Worm (Caenorhabditis elegans) whole organism, L3 larva: Measurements from ENCODE around the gene F42A9.7.

Source experiments
- R02D3.7 ChIP-seq: fragments of 150-350 bp; optimal IDR thresholded peaks from 2 replicates; lab custom pipeline; 2014; ENCODE audit warnings: missing biosample characterization, missing genetic modification characterization
- ZK546.5 ChIP-seq: sonication (generic microtip); optimal IDR thresholded peaks from 2 replicates; lab custom pipeline; 2017; ENCODE audit warnings: missing biosample characterization, missing genetic modification characterization
- aly-2 ChIP-seq: fragments of 150-350 bp; optimal IDR thresholded peaks from 2 replicates; lab custom pipeline; 2014; ENCODE audit warnings: missing biosample characterization, missing genetic modification characterization
- ama-1 ChIP-seq: fragments of 150-350 bp; optimal IDR thresholded peaks from 2 replicates; lab custom pipeline; 2018
- ceh-9 ChIP-seq: sonication (generic microtip); optimal IDR thresholded peaks from 2 replicates; lab custom pipeline; 2018; ENCODE audit warnings: missing biosample characterization, missing genetic modification characterization
- daf-12 ChIP-seq: fragments of 150-350 bp; optimal IDR thresholded peaks from 2 replicates; lab custom pipeline; 2014; ENCODE audit warnings: missing biosample characterization, missing genetic modification reagents, missing genetic modification characterization
- egl-27 ChIP-seq: sonication (generic microtip); optimal IDR thresholded peaks from 4 replicates; lab custom pipeline; 2017; ENCODE audit warnings: missing biosample characterization, missing genetic modification reagents, missing genetic modification characterization
- egl-5 ChIP-seq: fragments of 150-350 bp; optimal IDR thresholded peaks from 2 replicates; lab custom pipeline; 2017; ENCODE audit warnings: missing biosample characterization, missing genetic modification reagents, missing genetic modification characterization, inconsistent platforms
- elt-1 ChIP-seq: fragments of 150-350 bp; optimal IDR thresholded peaks from 2 replicates; lab custom pipeline; 2014; ENCODE audit warnings: missing biosample characterization, missing genetic modification characterization
- elt-2 ChIP-seq: sonication (generic microtip); optimal IDR thresholded peaks from 2 replicates; lab custom pipeline; 2016; ENCODE audit warnings: missing genetic modification reagents, mild to moderate bottlenecking, missing genetic modification characterization, missing compliant biosample characterization
- elt-3 ChIP-seq, 3 experiments: fragments of 150-350 bp in 1 of 3; sonication (generic microtip) in 2 of 3; optimal IDR thresholded peaks; 2 replicates in 2 of 3; 4 replicates in 1 of 3; lab custom pipeline; 2014 to 2017; ENCODE audit warnings: missing biosample characterization in 3 of 3, missing genetic modification characterization in 3 of 3
- fkh-10 ChIP-seq: sonication (generic microtip); optimal IDR thresholded peaks from 2 replicates; lab custom pipeline; 2017; ENCODE audit warnings: missing biosample characterization, missing genetic modification reagents, missing genetic modification characterization
- fkh-2 ChIP-seq: fragments of 150-350 bp; optimal IDR thresholded peaks from 2 replicates; lab custom pipeline; 2014; ENCODE audit warnings: missing biosample characterization, missing genetic modification reagents, missing genetic modification characterization
- fos-1 ChIP-seq: fragments of 150-350 bp; optimal IDR thresholded peaks from 2 replicates; lab custom pipeline; 2014; ENCODE audit warnings: missing biosample characterization, missing genetic modification characterization
- hmg-11 ChIP-seq: sonication (generic microtip); optimal IDR thresholded peaks from 2 replicates; lab custom pipeline; 2016; ENCODE audit warnings: missing genetic modification characterization, missing compliant biosample characterization
- jun-1 ChIP-seq: fragments of 150-350 bp; optimal IDR thresholded peaks from 2 replicates; lab custom pipeline; 2014; ENCODE audit warnings: missing biosample characterization, missing genetic modification reagents, missing genetic modification characterization
- lin-39 ChIP-seq: fragments of 150-350 bp; optimal IDR thresholded peaks from 2 replicates; lab custom pipeline; 2018; ENCODE audit warnings: missing biosample characterization, missing genetic modification reagents, missing genetic modification characterization
- lsy-12 ChIP-seq: sonication (generic microtip); optimal IDR thresholded peaks from 2 replicates; lab custom pipeline; 2016; ENCODE audit warnings: mild to moderate bottlenecking, missing genetic modification characterization, missing compliant biosample characterization
- mdl-1 ChIP-seq: fragments of 150-350 bp; optimal IDR thresholded peaks from 2 replicates; lab custom pipeline; 2014; ENCODE audit warnings: missing biosample characterization, missing genetic modification characterization
- nfya-1 ChIP-seq: sonication (generic microtip); optimal IDR thresholded peaks from 2 replicates; lab custom pipeline; 2017; ENCODE audit warnings: missing genetic modification characterization, mild to moderate bottlenecking, missing compliant biosample characterization, antibody characterized with exemption, moderate library complexity; ENCODE audit not compliant: insufficient read depth
- nhr-11 ChIP-seq: fragments of 150-350 bp; optimal IDR thresholded peaks from 2 replicates; lab custom pipeline; 2014; ENCODE audit warnings: missing biosample characterization, missing genetic modification characterization
- nhr-12 ChIP-seq: fragments of 150-350 bp; optimal IDR thresholded peaks from 2 replicates; lab custom pipeline; 2014; ENCODE audit warnings: missing biosample characterization, missing genetic modification characterization
- nhr-23 ChIP-seq: fragments of 150-350 bp; optimal IDR thresholded peaks from 2 replicates; lab custom pipeline; 2014; ENCODE audit warnings: missing biosample characterization, missing genetic modification reagents, missing genetic modification characterization
- nhr-237 ChIP-seq: fragments of 150-350 bp; optimal IDR thresholded peaks from 2 replicates; lab custom pipeline; 2014; ENCODE audit warnings: missing biosample characterization, missing genetic modification characterization
- nhr-77 ChIP-seq: fragments of 150-350 bp; optimal IDR thresholded peaks from 2 replicates; lab custom pipeline; 2014; ENCODE audit warnings: missing biosample characterization, missing genetic modification characterization
- pha-4 ChIP-seq: fragments of 150-350 bp; optimal IDR thresholded peaks from 2 replicates; lab custom pipeline; 2014; ENCODE audit warnings: missing biosample characterization, missing genetic modification reagents, missing genetic modification characterization
- pqm-1 ChIP-seq: fragments of 150-350 bp; optimal IDR thresholded peaks from 2 replicates; lab custom pipeline; 2017; ENCODE audit warnings: missing biosample characterization, missing genetic modification characterization, inconsistent platforms
- skn-1 ChIP-seq: fragments of 150-350 bp; optimal IDR thresholded peaks from 2 replicates; lab custom pipeline; 2014; ENCODE audit warnings: missing biosample characterization, missing genetic modification characterization
- unc-39 ChIP-seq: sonication (generic microtip); optimal IDR thresholded peaks from 4 replicates; lab custom pipeline; 2017; ENCODE audit warnings: missing biosample characterization, missing genetic modification characterization
- unc-62 ChIP-seq: fragments of 150-350 bp; sonication (generic microtip); optimal IDR thresholded peaks from 4 replicates; lab custom pipeline; 2014; ENCODE audit warnings: missing biosample characterization, missing genetic modification reagents, missing genetic modification characterization
- zag-1 ChIP-seq: fragments of 150-350 bp; optimal IDR thresholded peaks from 2 replicates; lab custom pipeline; 2014; ENCODE audit warnings: missing biosample characterization, missing genetic modification characterization
- ztf-11 ChIP-seq: fragments of 150-350 bp; optimal IDR thresholded peaks from 2 replicates; lab custom pipeline; 2014; ENCODE audit warnings: missing biosample characterization, missing genetic modification characterization
- ztf-4 ChIP-seq: fragments of 150-350 bp; optimal IDR thresholded peaks from 2 replicates; lab custom pipeline; 2014; ENCODE audit warnings: missing biosample characterization, missing genetic modification characterization

F42A9.7 gene

DNA sequence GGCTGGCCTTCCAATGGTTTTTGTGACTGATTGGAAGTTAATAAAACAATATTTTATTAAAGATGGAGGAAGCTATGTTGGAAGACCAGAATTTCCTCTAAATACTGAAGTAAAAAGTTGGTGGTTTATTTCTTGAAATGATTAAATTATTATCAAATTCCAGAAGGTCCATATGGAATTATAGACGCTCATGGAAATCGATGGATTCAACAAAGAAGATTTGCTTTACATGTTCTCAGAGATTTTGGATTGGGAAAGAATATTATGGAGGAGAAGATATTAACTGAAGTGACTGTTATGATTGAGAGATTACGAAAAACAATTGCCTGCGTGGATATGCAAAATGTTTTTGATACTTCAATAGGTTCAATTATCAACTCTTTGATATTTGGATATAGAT lies 1.6 kb downstream of the F42A9.7 start:
- TF ChIP-seq elt-3 (tag; optimal IDR thresholded peaks at IDR 0.05; lab: Kevin White, UChicago) (no peak), jun-1 (tag; lab: Kevin White, UChicago) (no peak), egl-27 (tag; lab: Kevin White, UChicago) (no peak), mdl-1 (no peak), lin-39 (tag; lab: Kevin White, UChicago) (no peak), pha-4 (tag; lab: Kevin White, UChicago) (no peak), nhr-237 (tag; lab: Kevin White, UChicago) (no peak), unc-62 (no peak), ceh-9 (no peak), fos-1 (tag; lab: Kevin White, UChicago) (no peak), daf-12 (tag; lab: Kevin White, UChicago) (no peak), skn-1 (tag; lab: Kevin White, UChicago) (no peak), elt-2 (no peak), aly-2 (tag; lab: Kevin White, UChicago) (no peak), nhr-12 (no peak), egl-5 (tag; lab: Kevin White, UChicago) (no peak), ztf-11 (tag; lab: Kevin White, UChicago) (no peak), nhr-23 (tag; lab: Kevin White, UChicago) (no peak), fkh-10 (GFP tag; lab: Kevin White, UChicago) (no peak), unc-39 (tag; lab: Kevin White, UChicago) (no peak)

ce11 chrIV:8614680-8615079 lies 2.3 kb downstream of the F42A9.7 start, which contains the start of gene cyp-33E3:
cyp-33E3 (plus strand) TSS chrIV:8614995.
- TF ChIP-seq elt-2 (peak; percentile 17), nhr-77 (tag; lab: Kevin White, UChicago) (no peak)

DNA sequence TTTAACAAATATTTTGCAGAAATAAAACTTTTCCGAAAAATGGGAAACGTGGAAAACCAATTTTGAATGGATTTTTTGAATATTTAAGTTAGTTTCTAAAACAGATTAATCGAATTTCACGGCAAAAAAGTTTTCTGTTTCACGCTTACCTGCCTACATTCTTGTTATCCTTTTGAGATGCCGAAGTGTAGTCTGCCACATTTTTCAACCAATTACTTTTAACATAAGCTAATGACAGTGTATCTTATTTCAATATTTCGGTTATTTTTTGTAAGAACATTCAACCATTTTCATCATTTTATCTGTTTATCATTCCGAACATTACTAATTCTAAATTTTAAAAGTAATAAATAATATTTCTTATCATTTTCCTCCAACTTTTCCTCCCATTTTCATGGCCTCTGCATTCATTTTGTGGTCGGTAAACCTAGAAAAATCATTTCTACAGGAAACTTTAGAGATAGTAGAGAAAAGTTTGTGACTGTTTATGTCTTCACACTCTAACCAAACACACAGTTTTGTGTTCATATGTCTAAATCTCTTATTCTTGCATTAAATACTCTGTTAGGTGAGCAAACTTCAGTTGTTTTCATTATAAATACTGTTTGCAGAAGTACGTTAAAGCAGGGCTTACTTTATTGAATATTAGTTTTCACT lies 4.9 kb downstream of the F42A9.7 start, which contains the start of the genes F42A9.17 and cyp-33E2:
Gene F42A9.17, minus strand, starts transcription at position 51 of the 657 bp plus-strand sequence.
Gene cyp-33E2, plus strand, starts transcription at position 449 of the 657 bp plus-strand sequence.
- TF ChIP-seq pqm-1 (peak; percentile 83), elt-2 (peak; percentile 67), pha-4 (tag; lab: Kevin White, UChicago) (peak; percentile 91), zag-1 (tag; lab: Kevin White, UChicago) (no peak), hmg-11 (tag; lab: Kevin White, UChicago) (no peak)
- TF ChIP-seq, all 47 proteins: peak for 3

DNA sequence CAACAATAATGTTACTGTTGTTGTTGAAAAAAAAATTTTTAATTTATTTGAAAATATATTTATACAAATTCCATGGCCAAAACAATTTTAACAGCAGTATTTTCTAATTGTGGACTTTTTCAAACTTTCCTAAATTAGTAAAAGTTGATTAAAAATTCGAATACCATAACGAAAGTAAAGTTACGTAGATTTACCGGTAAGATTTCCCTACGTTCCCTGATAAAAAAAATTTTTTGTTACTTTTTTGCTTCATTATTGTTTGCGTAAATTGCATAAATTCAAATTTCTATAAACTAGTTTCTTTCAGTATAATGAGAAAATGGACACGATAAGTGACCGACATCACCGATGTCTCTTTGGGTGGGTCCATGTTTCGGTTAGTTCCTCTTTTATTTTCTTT lies 8.0 kb downstream of the F42A9.7 start, which contains the start of gene F42A9.6:
Gene F42A9.6, plus strand, starts transcription at position 301 of the 400 bp plus-strand sequence.
- TF ChIP-seq nhr-11: no peak
- no peak for TF ChIP-seq skn-1 (tag; lab: Kevin White, UChicago)
- TF ChIP-seq R02D3.7 (tag; lab: Kevin White, UChicago): no peak
- no peak for TF ChIP-seq ama-1 (lab: Kevin White, UChicago)
- no peak for TF ChIP-seq ZK546.5 (tag; lab: Kevin White, UChicago)
- no peak for TF ChIP-seq ztf-11 (tag; lab: Kevin White, UChicago)
- no peak for TF ChIP-seq elt-1 (tag; lab: Kevin White, UChicago)
- no peak for TF ChIP-seq egl-27 (tag; lab: Kevin White, UChicago)

ce11 chrIV:8608204-8608603 lies 8.7 kb downstream of the F42A9.7 start:
- TF ChIP-seq nfya-1 (no peak), fkh-2 (tag; lab: Kevin White, UChicago) (no peak), unc-62 (no peak), nhr-11 (no peak), elt-1 (tag; lab: Kevin White, UChicago) (peak; percentile 63), lsy-12 (tag; lab: Kevin White, UChicago) (no peak), ztf-4 (no peak), nhr-237 (tag; lab: Kevin White, UChicago) (no peak)
